Worm (Caenorhabditis elegans) whole organism, L4/young adult: ENCODE results near the gene T25G12.6.

Experiments used
- W03F9.2 ChIP-seq: fragments of 150-350 bp; optimal IDR thresholded peaks from 2 replicates; lab custom pipeline; 2014; ENCODE audit warnings: missing biosample characterization, missing genetic modification characterization
- him-1 ChIP-seq: sonication (generic microtip); optimal IDR thresholded peaks from 2 replicates; lab custom pipeline; 2016; ENCODE audit warnings: missing genotype, missing genetic modification reagents, missing genetic modification characterization, missing compliant biosample characterization

DNA sequence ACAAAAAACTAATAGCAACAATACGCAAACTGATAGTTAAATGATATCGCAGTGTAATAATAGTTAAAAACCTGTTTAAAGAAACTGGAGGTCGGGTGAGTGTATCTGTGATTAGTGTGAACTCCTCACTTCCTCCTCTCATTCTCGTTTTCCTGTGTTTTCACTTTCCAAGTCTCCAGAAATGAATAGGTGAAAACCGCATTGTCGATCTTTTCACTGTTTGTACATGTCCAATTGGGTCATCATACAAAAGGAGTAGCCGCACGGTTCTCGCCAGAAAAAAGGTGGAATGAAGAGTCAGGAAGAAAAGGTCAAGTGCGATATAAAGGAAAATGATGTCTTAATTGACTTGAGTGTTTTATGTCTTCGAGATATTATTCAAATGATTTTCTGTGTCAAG lies 18.5 kb downstream of the T25G12.6 start:
- TF ChIP-seq W03F9.2 (tag; lab: Kevin White, UChicago) (no peak), him-1 (no peak)
